Fruit fly (Drosophila melanogaster) whole organism, prepupa: ENCODE results near the gene CG42781.

ENCODE experiments used
- Blimp-1 ChIP-seq: fragments of 200-800 bp; sonication (Bioruptor generic); optimal IDR thresholded peaks from 3 replicates; lab custom pipeline; 2017; ENCODE audit warnings: missing biosample characterization, missing genetic modification characterization, mild to moderate bottlenecking, moderate library complexity, missing genetic modification reagents
- CG10631 ChIP-seq: fragments of 200-800 bp; sonication (Bioruptor generic); optimal IDR thresholded peaks from 2 replicates; lab custom pipeline; 2016; ENCODE audit warnings: missing biosample characterization, missing genetic modification characterization
- CG11294 ChIP-seq: fragments of 200-800 bp; sonication (Bioruptor generic); IDR thresholded peaks from 2 replicates; pipeline ENCODE4 v1.3.6; 2022; ENCODE audit warnings: missing biosample characterization, missing genetic modification characterization
- CG11762 ChIP-seq: fragments of 200-800 bp; sonication (Bioruptor generic); optimal IDR thresholded peaks from 3 replicates; lab custom pipeline; 2016; ENCODE audit warnings: missing biosample characterization, missing genetic modification characterization; ENCODE audit not compliant: insufficient read depth
- CG11902 ChIP-seq: fragments of 200-800 bp; sonication (Bioruptor generic); optimal IDR thresholded peaks from 3 replicates; lab custom pipeline; 2016; ENCODE audit warnings: missing biosample characterization, missing genetic modification characterization
- CG15336 ChIP-seq: fragments of 200-800 bp; sonication (Bioruptor generic); IDR thresholded peaks from 2 replicates; pipeline ENCODE4 v1.3.6; 2022; ENCODE audit warnings: missing biosample characterization, missing genetic modification characterization
- CG1621 ChIP-seq: fragments of 200-800 bp; sonication (Bioruptor generic); optimal IDR thresholded peaks from 3 replicates; lab custom pipeline; 2018; ENCODE audit warnings: missing biosample characterization, mild to moderate bottlenecking, missing genetic modification characterization
- CG16779 ChIP-seq: fragments of 200-800 bp; sonication (Bioruptor generic); optimal IDR thresholded peaks from 3 replicates; lab custom pipeline; 2017; ENCODE audit warnings: missing biosample characterization, mild to moderate bottlenecking, missing genetic modification characterization
- CG31627 ChIP-seq: fragments of 200-800 bp; sonication (Bioruptor generic); optimal IDR thresholded peaks from 3 replicates; lab custom pipeline; 2016; ENCODE audit warnings: missing biosample characterization, missing genetic modification characterization
- CG32006 ChIP-seq: fragments of 200-800 bp; sonication (Bioruptor generic); optimal IDR thresholded peaks from 3 replicates; lab custom pipeline; 2017; ENCODE audit warnings: missing biosample characterization, mild to moderate bottlenecking, missing genetic modification characterization
- CG34406 ChIP-seq: fragments of 200-800 bp; sonication (Bioruptor generic); optimal IDR thresholded peaks from 3 replicates; lab custom pipeline; 2016; ENCODE audit warnings: missing biosample characterization, missing genetic modification characterization
- CG3919 ChIP-seq: fragments of 200-800 bp; sonication (Bioruptor generic); optimal IDR thresholded peaks from 3 replicates; lab custom pipeline; 2016; ENCODE audit warnings: missing biosample characterization, missing genetic modification characterization
- CG6163 ChIP-seq: fragments of 200-800 bp; sonication (Bioruptor generic); IDR thresholded peaks from 3 replicates; pipeline ENCODE4 v1.3.6; 2022; ENCODE audit warnings: missing biosample characterization, missing genetic modification characterization
- CG6276 ChIP-seq: fragments of 200-800 bp; sonication (Bioruptor generic); optimal IDR thresholded peaks from 2 replicates; lab custom pipeline; 2017; ENCODE audit warnings: missing biosample characterization, mild to moderate bottlenecking, missing genetic modification characterization
- CG6792 ChIP-seq: fragments of 200-800 bp; sonication (Bioruptor generic); optimal IDR thresholded peaks from 3 replicates; lab custom pipeline; 2016; ENCODE audit warnings: missing biosample characterization, missing genetic modification characterization
- CG6808 ChIP-seq: fragments of 200-800 bp; sonication (Bioruptor generic); optimal IDR thresholded peaks from 3 replicates; lab custom pipeline; 2017; ENCODE audit warnings: missing biosample characterization, missing genetic modification characterization, mild to moderate bottlenecking, moderate library complexity, missing genetic modification reagents
- CG6854 ChIP-seq: fragments of 200-800 bp; sonication (Bioruptor generic); optimal IDR thresholded peaks from 2 replicates; lab custom pipeline; 2017; ENCODE audit warnings: missing biosample characterization, mild to moderate bottlenecking, missing genetic modification characterization
- CG7368 ChIP-seq: fragments of 200-800 bp; sonication (Bioruptor generic); optimal IDR thresholded peaks from 3 replicates; lab custom pipeline; 2016; ENCODE audit warnings: missing biosample characterization, missing genetic modification characterization
- CG8119 ChIP-seq: fragments of 200-800 bp; sonication (Bioruptor generic); IDR thresholded peaks from 3 replicates; pipeline ENCODE4 v1.3.6; 2022; ENCODE audit warnings: missing biosample characterization, missing genetic modification characterization
- CG8319 ChIP-seq: fragments of 200-800 bp; sonication (Bioruptor generic); optimal IDR thresholded peaks from 3 replicates; lab custom pipeline; 2016; ENCODE audit warnings: missing biosample characterization, missing genetic modification characterization
- CG8632 ChIP-seq: fragments of 200-800 bp; sonication (Bioruptor generic); optimal IDR thresholded peaks from 3 replicates; lab custom pipeline; 2016; ENCODE audit warnings: missing biosample characterization, missing genetic modification characterization
- CG9139 ChIP-seq: fragments of 200-800 bp; sonication (Bioruptor generic); optimal IDR thresholded peaks from 3 replicates; lab custom pipeline; 2017; ENCODE audit warnings: missing biosample characterization, mild to moderate bottlenecking, missing genetic modification characterization
- Eip75B ChIP-seq: fragments of 200-800 bp; sonication (Bioruptor generic); optimal IDR thresholded peaks from 3 replicates; lab custom pipeline; 2016; ENCODE audit warnings: missing biosample characterization, missing genetic modification characterization
- Ets21C ChIP-seq: fragments of 200-800 bp; sonication (Bioruptor generic); optimal IDR thresholded peaks from 3 replicates; lab custom pipeline; 2016; ENCODE audit warnings: missing biosample characterization, missing genetic modification characterization
- Ets96B ChIP-seq: fragments of 200-800 bp; optimal IDR thresholded peaks from 2 replicates; lab custom pipeline; 2019; ENCODE audit warnings: missing biosample characterization, mild to moderate bottlenecking, missing genetic modification characterization, moderate library complexity
- Gug ChIP-seq: fragments of 200-800 bp; sonication (Bioruptor generic); IDR thresholded peaks from 2 replicates; pipeline ENCODE4 v1.3.6; 2022; ENCODE audit warnings: missing biosample characterization, missing genetic modification characterization
- Hr38 ChIP-seq: sonication (Bioruptor generic); optimal IDR thresholded peaks from 2 replicates; lab custom pipeline; 2016; ENCODE audit warnings: missing biosample characterization, missing genetic modification characterization
- Hr4 ChIP-seq: fragments of 200-800 bp; sonication (Bioruptor generic); optimal IDR thresholded peaks from 3 replicates; lab custom pipeline; 2016; ENCODE audit warnings: missing biosample characterization, missing genetic modification characterization
- Lpt ChIP-seq: fragments of 200-800 bp; sonication (Bioruptor generic); optimal IDR thresholded peaks from 3 replicates; lab custom pipeline; 2016; ENCODE audit warnings: missing biosample characterization, missing genetic modification characterization
- Met ChIP-seq: fragments of 200-800 bp; sonication (Bioruptor generic); optimal IDR thresholded peaks from 3 replicates; lab custom pipeline; 2016; ENCODE audit warnings: missing biosample characterization, missing genetic modification characterization
- OdsH ChIP-seq: fragments of 200-800 bp; sonication (Bioruptor generic); optimal IDR thresholded peaks from 3 replicates; lab custom pipeline; 2016; ENCODE audit warnings: missing biosample characterization, missing genetic modification characterization
- Smox ChIP-seq: fragments of 200-800 bp; sonication (Bioruptor generic); optimal IDR thresholded peaks from 3 replicates; lab custom pipeline; 2016; ENCODE audit warnings: missing biosample characterization, missing genetic modification characterization
- Sox102F ChIP-seq: fragments of 200-800 bp; sonication (Bioruptor generic); optimal IDR thresholded peaks from 2 replicates; lab custom pipeline; 2016; ENCODE audit warnings: missing biosample characterization, mild to moderate bottlenecking, missing genetic modification characterization
- Sox15 ChIP-seq: fragments of 200-800 bp; sonication (Bioruptor generic); optimal IDR thresholded peaks from 3 replicates; lab custom pipeline; 2016; ENCODE audit warnings: missing biosample characterization, missing genetic modification characterization
- achi ChIP-seq: fragments of 200-800 bp; sonication (Bioruptor generic); optimal IDR thresholded peaks from 3 replicates; lab custom pipeline; 2016; ENCODE audit warnings: missing biosample characterization, missing genetic modification characterization
- dsx ChIP-seq: fragments of 200-800 bp; optimal IDR thresholded peaks from 3 replicates; lab custom pipeline; 2019; ENCODE audit warnings: missing biosample characterization, mild to moderate bottlenecking, missing genetic modification characterization, moderate library complexity; ENCODE audit not compliant: poor library complexity, severe bottlenecking
- eg ChIP-seq: fragments of 200-800 bp; sonication (Bioruptor generic); IDR thresholded peaks from 3 replicates; pipeline ENCODE4 v1.3.6; 2022; ENCODE audit warnings: missing biosample characterization, missing genetic modification characterization
- esn ChIP-seq: fragments of 200-800 bp; sonication (Bioruptor generic); optimal IDR thresholded peaks from 2 replicates; lab custom pipeline; 2016; ENCODE audit warnings: missing biosample characterization, mild to moderate bottlenecking, missing genetic modification characterization, moderate library complexity
- fd59A ChIP-seq: fragments of 200-800 bp; sonication (Bioruptor generic); optimal IDR thresholded peaks from 2 replicates; lab custom pipeline; 2017; ENCODE audit warnings: missing biosample characterization, mild to moderate bottlenecking, missing genetic modification characterization, missing genetic modification reagents
- pdm3 ChIP-seq: fragments of 200-800 bp; sonication (Bioruptor generic); optimal IDR thresholded peaks from 3 replicates; lab custom pipeline; 2016; ENCODE audit warnings: missing biosample characterization, missing genetic modification characterization
- salr ChIP-seq, 2 experiments: fragments of 200-800 bp; sonication (Bioruptor generic); optimal IDR thresholded peaks; 3 replicates each; lab custom pipeline; 2016 to 2018; ENCODE audit warnings: missing biosample characterization in 2 of 2, missing genetic modification characterization in 2 of 2, mild to moderate bottlenecking in 1 of 2
- ss ChIP-seq, 2 experiments: fragments of 200-800 bp; sonication (Bioruptor generic); optimal IDR thresholded peaks; 2 replicates in 1 of 2; 3 replicates in 1 of 2; lab custom pipeline; 2017 to 2018; ENCODE audit warnings: mild to moderate bottlenecking in 2 of 2, missing biosample characterization in 2 of 2, missing genetic modification characterization in 2 of 2, moderate library complexity in 1 of 2
- svp ChIP-seq: fragments of 200-800 bp; sonication (Bioruptor generic); peaks from one replicate; lab custom pipeline; 2016; ENCODE audit warnings: missing biosample characterization, missing genetic modification characterization

Gene CG42781

dm6 chrX:7336962-7337844, 45.6 kb downstream of the CG42781 start, which contains the start of gene CBP (continued):
- TF ChIP-seq Hr4 (peak; percentile 96), Sox15 (GFP tag; lab: Kevin White, UChicago) (peak; percentile 91), CG3919 (GFP tag; lab: Kevin White, UChicago) (peak; percentile 96), fd59A (GFP tag; lab: Kevin White, UChicago) (peak; percentile 96), CG10631 (GFP tag; lab: Kevin White, UChicago) (peak; percentile 97), CG15336 (GFP tag; lab: Robert Waterston, UW) (peak; percentile 95), CG16779 (tag; lab: Kevin White, UChicago) (peak; percentile 95), Eip75B (GFP tag; lab: Kevin White, UChicago) (peak; percentile 97), CG1621 (peak; percentile 97), CG8119 (GFP tag; lab: Robert Waterston, UW) (peak; percentile 96), svp (GFP tag; lab: Kevin White, UChicago) (peak; percentile 97)

dm6 chrX:7336121-7336961, 46.4 kb downstream of the CG42781 start:
- peak; percentile 70 for TF ChIP-seq CG6808 (GFP tag; lab: Kevin White, UChicago)
- TF ChIP-seq salr (GFP tag; optimal IDR thresholded peaks at IDR 0.05; lab: Kevin White, UChicago): peak; percentile 32 to 65
- TF ChIP-seq CG11762 (GFP tag; lab: Kevin White, UChicago): peak; percentile 72
- TF ChIP-seq Eip75B (GFP tag; lab: Kevin White, UChicago): peak; percentile 60
- TF ChIP-seq CG3919 (GFP tag; lab: Kevin White, UChicago): peak; percentile 66
- peak; percentile 72 for TF ChIP-seq OdsH (GFP tag; lab: Kevin White, UChicago)
- peak; percentile 58 for TF ChIP-seq CG11294 (GFP tag; lab: Robert Waterston, UW)
- TF ChIP-seq CG8319 (GFP tag; lab: Kevin White, UChicago): no peak
- TF ChIP-seq CG6792 (GFP tag; lab: Kevin White, UChicago): peak; percentile 41
- TF ChIP-seq CG8119 (GFP tag; lab: Robert Waterston, UW): peak; percentile 86
- TF ChIP-seq CG8632 (GFP tag; lab: Kevin White, UChicago): peak; percentile 51
- TF ChIP-seq Gug (GFP tag; lab: Robert Waterston, UW): peak; percentile 64; the same call in 1 of the 2 replicates
- TF ChIP-seq achi (GFP tag; lab: Kevin White, UChicago): peak; percentile 67
- no peak for TF ChIP-seq CG6854
- no peak for TF ChIP-seq esn (GFP tag; lab: Kevin White, UChicago)
- TF ChIP-seq CG31627 (GFP tag; lab: Kevin White, UChicago): peak; percentile 2
- peak; percentile 73 for TF ChIP-seq CG6163
- TF ChIP-seq fd59A (GFP tag; lab: Kevin White, UChicago): peak; percentile 60
- peak; percentile 80 for TF ChIP-seq pdm3
- TF ChIP-seq ss (GFP tag; optimal IDR thresholded peaks at IDR 0.05; lab: Kevin White, UChicago): peak; percentile 20 to 36
- peak; percentile 54 for TF ChIP-seq CG7368 (GFP tag; lab: Kevin White, UChicago)
- TF ChIP-seq CG10631 (GFP tag; lab: Kevin White, UChicago): peak; percentile 64
- TF ChIP-seq Hr4: peak; percentile 82
- TF ChIP-seq dsx (GFP tag; lab: Kevin White, UChicago): no peak
- peak; percentile 57 for TF ChIP-seq CG1621
- TF ChIP-seq Met (GFP tag; lab: Kevin White, UChicago): peak; percentile 22
- TF ChIP-seq CG11902 (GFP tag; lab: Kevin White, UChicago): peak; percentile 13
- TF ChIP-seq Smox: no peak
- peak; percentile 79; the same call in 2 of the 3 replicates for TF ChIP-seq eg (GFP tag; lab: Robert Waterston, UW)
- TF ChIP-seq CG6276: peak; percentile 82
- TF ChIP-seq CG34406 (GFP tag; lab: Kevin White, UChicago): peak; percentile 46
- TF ChIP-seq CG9139: no peak
- TF ChIP-seq Blimp-1 (GFP tag; lab: Kevin White, UChicago): no peak
- TF ChIP-seq CG32006 (GFP tag; lab: Kevin White, UChicago): peak; percentile 85
- TF ChIP-seq CG15336 (GFP tag; lab: Robert Waterston, UW): peak; percentile 84
- TF ChIP-seq Sox15 (GFP tag; lab: Kevin White, UChicago): no peak
- peak; percentile 66 for TF ChIP-seq Lpt
- TF ChIP-seq Sox102F (GFP tag; lab: Kevin White, UChicago): peak; percentile 1
- no peak for TF ChIP-seq Hr38 (GFP tag; lab: Kevin White, UChicago)
- TF ChIP-seq CG16779 (tag; lab: Kevin White, UChicago): peak; percentile 34
- TF ChIP-seq Ets21C: no peak
- peak; percentile 72 for TF ChIP-seq Ets96B (tag; lab: Kevin White, UChicago)
